Fruit fly (Drosophila melanogaster): ENCODE results near the gene CG43861.

CG43861 gene

dm6 chr2L:20066233-20066650, 49.2 kb upstream of the CG43861 start, which contains the start of gene bwa:
Gene bwa, plus strand, starts transcription at chr2L:20066391.
- TF ChIP-seq CG13123 (GFP tag; optimal IDR thresholded peaks at IDR 0.05): no peak
- peak; percentile 29; the same call in 1 of the 2 replicates for TF ChIP-seq Bgb (GFP tag; IDR thresholded peaks at IDR 0.05; ENCODE audit: partially characterized antibody)
- TF ChIP-seq CG1602 (GFP tag; optimal IDR thresholded peaks at IDR 0.05): no peak
- no peak for TF ChIP-seq CG15601 (tag; optimal IDR thresholded peaks at IDR 0.05)
- no peak for TF ChIP-seq Awh (GFP tag; IDR thresholded peaks at IDR 0.05)
- no peak for TF ChIP-seq Meics (GFP tag; optimal IDR thresholded peaks at IDR 0.05)
- TF ChIP-seq CoRest (tag; optimal IDR thresholded peaks at IDR 0.05): peak; percentile 78
- peak; percentile 31 for TF ChIP-seq CG2712 (tag; optimal IDR thresholded peaks at IDR 0.05)
- TF ChIP-seq CG15269 (tag; optimal IDR thresholded peaks at IDR 0.05): no peak
- TF ChIP-seq croc (GFP tag; conservative IDR thresholded peaks at IDR 0.05): no peak
- peak; percentile 28 for TF ChIP-seq CG14710 (tag; optimal IDR thresholded peaks at IDR 0.05)
- TF ChIP-seq unpg (GFP tag; optimal IDR thresholded peaks at IDR 0.05): no peak
- no peak for TF ChIP-seq Ptx1 (GFP tag; IDR thresholded peaks at IDR 0.05)
- TF ChIP-seq Sox100B (GFP tag; optimal IDR thresholded peaks at IDR 0.05): no peak
- no peak for TF ChIP-seq Hsf (GFP tag; optimal IDR thresholded peaks at IDR 0.05)
- no peak for TF ChIP-seq CG14050 (GFP tag; IDR thresholded peaks at IDR 0.05)
- no peak for TF ChIP-seq Eip74EF (GFP tag; optimal IDR thresholded peaks at IDR 0.05)
- TF ChIP-seq gfzf (GFP tag; optimal IDR thresholded peaks at IDR 0.05): peak; percentile 96
- no peak for TF ChIP-seq Sox102F (GFP tag; optimal IDR thresholded peaks at IDR 0.05)
- peak; percentile 88 for TF ChIP-seq CG9797 (GFP tag; optimal IDR thresholded peaks at IDR 0.05)
- peak; percentile 67 for TF ChIP-seq CG12659 (GFP tag; optimal IDR thresholded peaks at IDR 0.05)
- TF ChIP-seq CG6854 (GFP tag; optimal IDR thresholded peaks at IDR 0.05): no peak
- peak; percentile 60 for TF ChIP-seq CG1603 (tag; optimal IDR thresholded peaks at IDR 0.05)
- no peak for TF ChIP-seq ERR (GFP tag; optimal IDR thresholded peaks at IDR 0.05)
- 0 out of 2 replicates have a peak, but pooled peaks have one; percentile 53 for TF ChIP-seq CG42726 (GFP tag; IDR thresholded peaks at IDR 0.05; ENCODE audit: partially characterized antibody)
- TF ChIP-seq Fer3 (tag; optimal IDR thresholded peaks at IDR 0.05): no peak
- no peak for TF ChIP-seq toy (GFP tag; IDR thresholded peaks at IDR 0.05)
- TF ChIP-seq CG31365 (tag; optimal IDR thresholded peaks at IDR 0.05): no peak
- peak; percentile 52 for TF ChIP-seq MESR4 (GFP tag; optimal IDR thresholded peaks at IDR 0.05)
- TF ChIP-seq Hr51 (GFP tag; optimal IDR thresholded peaks at IDR 0.05): no peak
- no peak for TF ChIP-seq CG16863 (GFP tag; optimal IDR thresholded peaks at IDR 0.05)
- peak; percentile 0 for TF ChIP-seq CG1233 (GFP tag; optimal IDR thresholded peaks at IDR 0.05)
- TF ChIP-seq gsb (GFP tag; IDR thresholded peaks at IDR 0.05): no peak
- TF ChIP-seq mirr (GFP tag; optimal IDR thresholded peaks at IDR 0.05): peak; percentile 26
- peak; percentile 10 for TF ChIP-seq CG11723 (GFP tag; optimal IDR thresholded peaks at IDR 0.05)
- TF ChIP-seq sc (optimal IDR thresholded peaks at IDR 0.05): no peak
- TF ChIP-seq sc (GFP tag; optimal IDR thresholded peaks at IDR 0.05): no peak
- TF ChIP-seq MBD-R2 (GFP tag; IDR thresholded peaks at IDR 0.05): peak; percentile 51
- TF ChIP-seq amos (GFP tag; IDR thresholded peaks at IDR 0.05; ENCODE audit: partially characterized antibody): peak; percentile 46; the same call in 1 of the 2 replicates
- TF ChIP-seq CG8478 (optimal IDR thresholded peaks at IDR 0.05): no peak
- TF ChIP-seq Atf-2 (GFP tag; optimal IDR thresholded peaks at IDR 0.05): no peak
- peak; percentile 51 for TF ChIP-seq nerfin-1 (tag; optimal IDR thresholded peaks at IDR 0.05)
- no peak for TF ChIP-seq NK7.1 (GFP tag; optimal IDR thresholded peaks at IDR 0.05)
- 0 out of 4 replicates have a peak, but pooled peaks have one; percentile 45 for TF ChIP-seq chinmo (GFP tag; IDR thresholded peaks at IDR 0.05; ENCODE audit: partially characterized antibody)
- TF ChIP-seq Drgx (GFP tag; IDR thresholded peaks at IDR 0.05): no peak
- peak; percentile 6 for TF ChIP-seq CHES-1-like (GFP tag; optimal IDR thresholded peaks at IDR 0.05)
- TF ChIP-seq ash1 (GFP tag; optimal IDR thresholded peaks at IDR 0.05): no peak
- no peak for TF ChIP-seq Tbp (GFP tag; optimal IDR thresholded peaks at IDR 0.05)
- TF ChIP-seq shn (GFP tag; optimal IDR thresholded peaks at IDR 0.05): no peak
- TF ChIP-seq Scr (GFP tag; IDR thresholded peaks at IDR 0.05; ENCODE audit: partially characterized antibody): no peak

Data from whole organism, embryonic.